Fruit fly (Drosophila melanogaster): ENCODE results near the gene meigo.
A peak's percentile ranks its signal among the peaks of the same experiment; 100 is the strongest.

meigo gene

dm6 chr3R:21158643-21159042 is 20.6 kb downstream of the meigo start:
- TF ChIP-seq pad (GFP tag; optimal IDR thresholded peaks at IDR 0.05): no peak
- TF ChIP-seq CG7101 (tag; optimal IDR thresholded peaks at IDR 0.05): no peak
- TF ChIP-seq Crg-1 (GFP tag; optimal IDR thresholded peaks at IDR 0.05): no peak
- no peak for TF ChIP-seq Mnt (GFP tag; optimal IDR thresholded peaks at IDR 0.05)
- TF ChIP-seq CG11617 (GFP tag; optimal IDR thresholded peaks at IDR 0.05): no peak
- no peak for TF ChIP-seq tj (GFP tag; optimal IDR thresholded peaks at IDR 0.05)
- no peak for TF ChIP-seq Hr96 (GFP tag; optimal IDR thresholded peaks at IDR 0.05)
- no peak for TF ChIP-seq CG1620 (GFP tag; optimal IDR thresholded peaks at IDR 0.05)
- TF ChIP-seq CG14711 (tag; optimal IDR thresholded peaks at IDR 0.05): no peak

dm6 chr3R:21161042-21161532 is 23.0 kb downstream of the meigo start, which contains the start of gene cDIP:
Gene cDIP (minus strand): TSS chr3R:21161092.
- TF ChIP-seq kay (GFP tag; ENCODE audit: borderline replicate concordance) (peak; percentile 57), CG12768 (GFP tag; optimal IDR thresholded peaks at IDR 0.05) (no peak)

- TF ChIP-seq Clk (GFP tag; optimal IDR thresholded peaks at IDR 0.05) (no peak), CG14711 (tag; optimal IDR thresholded peaks at IDR 0.05) (peak; percentile 5), CG12768 (GFP tag; optimal IDR thresholded peaks at IDR 0.05) (peak; percentile 15), tj (GFP tag; optimal IDR thresholded peaks at IDR 0.05) (peak; percentile 30), Hr96 (GFP tag; optimal IDR thresholded peaks at IDR 0.05) (no peak), kay (GFP tag; ENCODE audit: borderline replicate concordance) (peak; percentile 15), CG5204 (GFP tag; optimal IDR thresholded peaks at IDR 0.05) (no peak), CG7101 (tag; optimal IDR thresholded peaks at IDR 0.05) (peak; percentile 8), bab1 (GFP tag; optimal IDR thresholded peaks at IDR 0.05) (no peak), ovo (GFP tag; optimal IDR thresholded peaks at IDR 0.05) (no peak), CG11617 (GFP tag; optimal IDR thresholded peaks at IDR 0.05) (no peak), cic (GFP tag; optimal IDR thresholded peaks at IDR 0.05) (peak; percentile 51), CG33017 (tag; optimal IDR thresholded peaks at IDR 0.05) (peak; percentile 44), Crg-1 (GFP tag; optimal IDR thresholded peaks at IDR 0.05) (peak; percentile 40), toe (GFP tag; optimal IDR thresholded peaks at IDR 0.05) (no peak), Mnt (GFP tag; optimal IDR thresholded peaks at IDR 0.05) (peak; percentile 12), pad (GFP tag; optimal IDR thresholded peaks at IDR 0.05) (no peak), cnc (optimal IDR thresholded peaks at IDR 0.05) (no peak), CG7045 (GFP tag; optimal IDR thresholded peaks at IDR 0.05) (no peak), CG1620 (GFP tag; optimal IDR thresholded peaks at IDR 0.05) (no peak)
Measured at dm6 chr3R:21161620-21162029, 23.6 kb downstream of the meigo start.

- TF ChIP-seq Crg-1 (GFP tag; optimal IDR thresholded peaks at IDR 0.05) (no peak), CG5204 (GFP tag; optimal IDR thresholded peaks at IDR 0.05) (no peak), cic (GFP tag; optimal IDR thresholded peaks at IDR 0.05) (peak; percentile 31), cnc (optimal IDR thresholded peaks at IDR 0.05) (no peak), kay (GFP tag; ENCODE audit: borderline replicate concordance) (peak; percentile 69), CG12768 (GFP tag; optimal IDR thresholded peaks at IDR 0.05) (no peak), CG11617 (GFP tag; optimal IDR thresholded peaks at IDR 0.05) (no peak), bab1 (GFP tag; optimal IDR thresholded peaks at IDR 0.05) (no peak), ovo (GFP tag; optimal IDR thresholded peaks at IDR 0.05) (no peak), CG1620 (GFP tag; optimal IDR thresholded peaks at IDR 0.05) (no peak), Clk (GFP tag; optimal IDR thresholded peaks at IDR 0.05) (no peak), CG7045 (GFP tag; optimal IDR thresholded peaks at IDR 0.05) (no peak)
Measured at dm6 chr3R:21163318-21163828, 25.3 kb downstream of the meigo start, which contains the start of gene CG5810. Gene CG5810 (plus strand): TSS chr3R:21163778.

- TF ChIP-seq toe (GFP tag; optimal IDR thresholded peaks at IDR 0.05) (no peak), CG12768 (GFP tag; optimal IDR thresholded peaks at IDR 0.05) (no peak), CG5204 (GFP tag; optimal IDR thresholded peaks at IDR 0.05) (no peak), Clk (GFP tag; optimal IDR thresholded peaks at IDR 0.05) (no peak), cic (GFP tag; optimal IDR thresholded peaks at IDR 0.05) (no peak), cnc (optimal IDR thresholded peaks at IDR 0.05) (no peak)
Measured at dm6 chr3R:21168105-21168504, 30.0 kb downstream of the meigo start, which contains the start of gene Snmp1. Gene Snmp1 (minus strand): TSS chr3R:21168205.

- no peak for TF ChIP-seq toe (GFP tag; optimal IDR thresholded peaks at IDR 0.05)
- TF ChIP-seq Hr96 (GFP tag; optimal IDR thresholded peaks at IDR 0.05): no peak
- TF ChIP-seq cnc (optimal IDR thresholded peaks at IDR 0.05): no peak
- no peak for TF ChIP-seq Mnt (GFP tag; optimal IDR thresholded peaks at IDR 0.05)
- TF ChIP-seq CG7045 (GFP tag; optimal IDR thresholded peaks at IDR 0.05): no peak
- TF ChIP-seq pad (GFP tag; optimal IDR thresholded peaks at IDR 0.05): no peak
- peak; percentile 91 for TF ChIP-seq tj (GFP tag; optimal IDR thresholded peaks at IDR 0.05)
- TF ChIP-seq Crg-1 (GFP tag; optimal IDR thresholded peaks at IDR 0.05): no peak
- TF ChIP-seq CG1620 (GFP tag; optimal IDR thresholded peaks at IDR 0.05): no peak
Measured at dm6 chr3R:21169525-21170149, 31.6 kb downstream of the meigo start.

- TF ChIP-seq tj (GFP tag; optimal IDR thresholded peaks at IDR 0.05) (peak; percentile 19), cic (GFP tag; optimal IDR thresholded peaks at IDR 0.05) (peak; percentile 90), kay (GFP tag; ENCODE audit: borderline replicate concordance) (no peak), ovo (GFP tag; optimal IDR thresholded peaks at IDR 0.05) (peak; percentile 74), CG7045 (GFP tag; optimal IDR thresholded peaks at IDR 0.05) (peak; percentile 70), CG14711 (tag; optimal IDR thresholded peaks at IDR 0.05) (peak; percentile 46), CG7101 (tag; optimal IDR thresholded peaks at IDR 0.05) (peak; percentile 77), CG12768 (GFP tag; optimal IDR thresholded peaks at IDR 0.05) (peak; percentile 72), pad (GFP tag; optimal IDR thresholded peaks at IDR 0.05) (peak; percentile 52), Crg-1 (GFP tag; optimal IDR thresholded peaks at IDR 0.05) (peak; percentile 24), bab1 (GFP tag; optimal IDR thresholded peaks at IDR 0.05) (no peak), CG11617 (GFP tag; optimal IDR thresholded peaks at IDR 0.05) (peak; percentile 73), toe (GFP tag; optimal IDR thresholded peaks at IDR 0.05) (no peak), CG5204 (GFP tag; optimal IDR thresholded peaks at IDR 0.05) (peak; percentile 10), cnc (optimal IDR thresholded peaks at IDR 0.05) (no peak), CG33017 (tag; optimal IDR thresholded peaks at IDR 0.05) (peak; percentile 51), Mnt (GFP tag; optimal IDR thresholded peaks at IDR 0.05) (peak; percentile 47)
Measured at dm6 chr3R:21176663-21177145, 38.6 kb downstream of the meigo start.
